Fruit fly (Drosophila melanogaster) Kc167 (cell line): ENCODE measurements around the gene Ncc69.

Experiments used
- insv ChIP-seq: fragments of >200 bp; optimal IDR thresholded peaks from 3 replicates; lab custom pipeline; 2018; ENCODE audit warnings: missing external identifiers
- psq ChIP-seq: fragments of >200 bp; optimal IDR thresholded peaks from 2 replicates; lab custom pipeline; 2017; ENCODE audit warnings: missing external identifiers

dm6 chr3L:12409343-12410302 is 18.4 kb upstream of the Ncc69 start:
- TF ChIP-seq psq (lab: Kevin White, UChicago) = no peak
- TF ChIP-seq insv (lab: Kevin White, UChicago) = no peak
